Fruit fly (Drosophila melanogaster): ENCODE data around the gene b.

DNA sequence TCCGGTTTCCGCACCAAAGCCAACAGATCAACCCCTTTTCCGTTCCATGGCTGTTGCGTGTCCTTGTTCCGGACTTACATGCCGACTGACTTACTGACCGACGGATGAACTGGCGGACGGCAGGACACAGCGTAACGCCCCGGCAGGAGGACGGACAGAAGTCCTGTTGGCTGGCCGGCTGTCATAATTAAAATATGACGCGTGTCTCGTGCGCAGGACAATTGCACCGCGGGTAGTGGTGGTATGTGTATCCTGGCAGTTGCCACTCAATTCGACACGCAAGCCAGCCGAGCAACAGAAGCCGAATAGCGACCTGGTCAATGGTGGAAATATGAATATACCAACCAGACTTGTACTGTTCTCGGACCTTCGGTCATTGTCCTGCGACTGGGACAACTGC lies 48.4 kb downstream of the b start:
- TF ChIP-seq fru (GFP tag; optimal IDR thresholded peaks at IDR 0.05) (no peak), h (GFP tag; optimal IDR thresholded peaks at IDR 0.05) (no peak), HLH106 (tag; optimal IDR thresholded peaks at IDR 0.05) (no peak), tai (GFP tag; optimal IDR thresholded peaks at IDR 0.05) (no peak), lola (GFP tag; optimal IDR thresholded peaks at IDR 0.05) (no peak), rgr (GFP tag; optimal IDR thresholded peaks at IDR 0.05) (no peak), usp (GFP tag; optimal IDR thresholded peaks at IDR 0.05) (no peak), br (GFP tag; optimal IDR thresholded peaks at IDR 0.05) (no peak), psq (GFP tag; optimal IDR thresholded peaks at IDR 0.05) (no peak), brk (GFP tag; optimal IDR thresholded peaks at IDR 0.05) (no peak), Hr78 (GFP tag; optimal IDR thresholded peaks at IDR 0.05) (no peak), dl (GFP tag; optimal IDR thresholded peaks at IDR 0.05; ENCODE audit: insufficient read depth in 1 of 2, partially characterized antibody in 2 of 2) (no peak), OdsH (GFP tag; optimal IDR thresholded peaks at IDR 0.05) (no peak)
